Worm (Caenorhabditis elegans): Measurements from ENCODE around the gene picc-1.

Gene picc-1

DNA sequence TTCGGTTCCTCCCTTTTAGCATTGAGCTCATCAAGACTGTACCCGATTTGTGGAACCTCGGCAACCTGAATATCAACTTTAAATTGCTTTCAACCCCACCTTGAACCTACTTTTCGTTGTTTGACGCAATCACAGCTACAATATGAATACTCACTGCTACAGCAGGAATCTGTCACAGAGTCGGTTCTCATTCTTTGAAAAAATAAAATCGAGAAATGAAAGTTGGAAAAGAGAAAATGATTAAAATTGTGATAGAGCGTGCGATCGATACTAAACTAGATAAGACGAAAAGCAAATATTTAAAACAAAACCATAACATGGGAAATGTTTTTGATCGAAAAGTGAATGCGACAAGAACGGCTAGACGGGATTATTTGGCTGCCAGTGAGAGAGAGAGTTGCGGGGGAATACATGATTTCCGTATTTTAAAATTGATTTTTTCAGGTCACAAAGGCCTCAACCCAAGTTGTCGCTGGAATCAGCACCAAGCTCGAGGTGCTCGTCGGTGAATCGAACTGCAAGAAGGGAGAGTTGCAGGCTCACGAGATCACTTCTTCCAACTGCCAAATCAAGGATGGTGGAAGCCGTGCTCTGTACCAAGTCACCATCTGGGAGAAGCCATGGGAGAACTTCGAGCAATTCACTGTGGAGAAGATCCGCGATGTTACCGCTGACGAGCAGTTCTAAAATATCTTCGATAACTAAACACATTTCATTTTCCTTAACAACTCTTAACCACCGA is 26.2 kb downstream of the picc-1 start, which contains the start of gene R01B10.3:
R01B10.3 (minus strand) TSS at position 277 of the 742 bp plus-strand sequence.
- TF ChIP-seq ceh-45 (GFP tag; IDR thresholded peaks at IDR 0.05) (no peak), tbx-7 (tag; optimal IDR thresholded peaks at IDR 0.05) (no peak), elt-2 (tag; optimal IDR thresholded peaks at IDR 0.05) (no peak), K09A11.1 (tag; optimal IDR thresholded peaks at IDR 0.05; ENCODE audit: insufficient read depth) (no peak), fkh-6 (tag; optimal IDR thresholded peaks at IDR 0.05) (no peak), nfya-1 (tag; optimal IDR thresholded peaks at IDR 0.05) (no peak), ceh-22 (tag; optimal IDR thresholded peaks at IDR 0.05) (no peak), pax-1 (tag; optimal IDR thresholded peaks at IDR 0.05) (no peak), syd-9 (tag; optimal IDR thresholded peaks at IDR 0.05) (no peak), mec-3 (tag; optimal IDR thresholded peaks at IDR 0.05; ENCODE audit: borderline replicate concordance) (no peak)

DNA sequence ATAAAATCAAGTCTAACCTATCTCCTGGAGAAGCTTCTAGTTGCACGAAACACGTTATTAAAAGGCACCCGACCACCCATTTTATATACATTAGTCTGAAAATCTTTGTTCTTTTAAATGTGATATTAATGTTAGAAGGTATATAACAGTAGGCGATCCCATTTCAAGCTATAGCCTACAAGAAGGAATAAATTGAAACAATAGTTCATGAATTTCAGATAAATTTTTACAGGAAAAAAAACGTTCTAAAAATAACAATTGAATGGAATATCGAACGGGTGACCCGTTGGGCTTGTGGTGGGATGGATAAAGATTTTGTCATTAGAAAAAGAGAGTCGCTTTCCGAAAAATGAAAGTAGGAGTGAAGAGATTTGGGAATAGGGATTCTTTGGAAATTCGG is 29.0 kb downstream of the picc-1 start, which contains the start of gene pgap-3:
pgap-3 (minus strand) TSS at position 101 of the 400 bp plus-strand sequence.
- TF ChIP-seq ceh-2 (tag; optimal IDR thresholded peaks at IDR 0.05), result no peak
- TF ChIP-seq nhr-11 (tag; optimal IDR thresholded peaks at IDR 0.05), result no peak
- TF ChIP-seq ceh-24 (tag; optimal IDR thresholded peaks at IDR 0.05), result no peak
- no peak for TF ChIP-seq ceh-30 (tag; optimal IDR thresholded peaks at IDR 0.05)
- no peak for TF ChIP-seq ceh-48 (tag; optimal IDR thresholded peaks at IDR 0.05)
- no peak for TF ChIP-seq syd-9 (tag; optimal IDR thresholded peaks at IDR 0.05)
- TF ChIP-seq mec-3 (tag; optimal IDR thresholded peaks at IDR 0.05; ENCODE audit: borderline replicate concordance), result no peak
- TF ChIP-seq lim-6 (tag; optimal IDR thresholded peaks at IDR 0.05), result no peak
- no peak for TF ChIP-seq ceh-31 (tag; optimal IDR thresholded peaks at IDR 0.05)
- TF ChIP-seq zip-5 (tag; optimal IDR thresholded peaks at IDR 0.05), result no peak
- no peak for TF ChIP-seq dmd-4 (tag; optimal IDR thresholded peaks at IDR 0.05; ENCODE audit: borderline replicate concordance)
- TF ChIP-seq fkh-10 (GFP tag; optimal IDR thresholded peaks at IDR 0.05), result no peak
- TF ChIP-seq ahr-1 (tag; optimal IDR thresholded peaks at IDR 0.05), result no peak

DNA sequence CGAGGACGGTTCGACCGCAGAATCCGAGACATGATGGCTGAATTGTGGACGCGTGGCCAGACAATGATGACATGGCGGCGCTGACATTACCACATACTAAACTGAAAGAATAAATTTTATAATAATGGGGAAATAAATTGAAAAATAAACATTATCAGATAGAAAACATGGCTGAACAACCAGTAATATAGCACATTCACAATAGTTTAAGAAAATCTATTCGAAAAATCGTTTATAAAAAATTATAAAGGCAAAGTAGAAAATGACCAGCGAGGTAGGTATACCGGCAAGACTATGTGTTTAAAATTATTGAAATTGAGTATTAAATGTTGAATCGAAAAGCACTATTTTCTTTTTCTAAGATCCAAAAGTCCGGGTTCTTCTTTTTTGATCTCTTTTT is 32.4 kb downstream of the picc-1 start, which contains the start of gene jamp-1:
jamp-1 (minus strand) TSS at position 101 of the 400 bp plus-strand sequence.
- TF ChIP-seq nfya-1 (tag; optimal IDR thresholded peaks at IDR 0.05) (no peak), sox-4 (tag; optimal IDR thresholded peaks at IDR 0.05) (no peak), mec-3 (tag; optimal IDR thresholded peaks at IDR 0.05; ENCODE audit: borderline replicate concordance) (no peak), ceh-22 (tag; optimal IDR thresholded peaks at IDR 0.05) (no peak)

DNA sequence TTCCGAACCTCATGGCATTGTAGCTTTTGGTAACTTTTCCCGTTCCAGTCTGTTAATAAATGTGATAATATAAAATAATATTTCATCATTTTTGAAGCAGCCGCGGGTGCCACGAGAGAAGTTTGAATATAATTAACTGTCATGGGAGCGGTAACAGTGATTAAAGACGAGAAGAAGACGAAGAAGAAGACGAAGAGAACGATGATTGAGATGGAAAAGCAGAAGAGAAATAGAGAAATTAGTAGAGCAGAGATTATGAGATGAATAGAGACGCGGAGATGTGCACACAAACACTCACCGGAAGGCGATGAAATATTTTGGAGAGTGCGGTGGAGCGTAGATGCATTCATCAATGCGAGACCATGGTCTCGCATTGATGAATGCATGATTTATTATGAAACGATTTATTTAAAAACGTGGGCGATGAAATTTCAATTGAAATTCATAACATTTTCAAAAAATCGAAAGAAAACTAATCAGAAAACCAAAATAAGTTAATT is 34.4 kb downstream of the picc-1 start, which contains the start of gene seip-1:
seip-1 (minus strand) TSS at position 51 of the 500 bp plus-strand sequence.
- TF ChIP-seq ceh-48 (tag; optimal IDR thresholded peaks at IDR 0.05), result peak; percentile 40
- TF ChIP-seq sdc-2 (tag; optimal IDR thresholded peaks at IDR 0.05), result no peak
- peak; percentile 39 for TF ChIP-seq elt-2 (tag; optimal IDR thresholded peaks at IDR 0.05)
- no peak for TF ChIP-seq pqm-1 (tag; optimal IDR thresholded peaks at IDR 0.05)
- peak; percentile 44 for TF ChIP-seq ceh-18 (tag; optimal IDR thresholded peaks at IDR 0.05)
- no peak for TF ChIP-seq pag-3 (tag; optimal IDR thresholded peaks at IDR 0.05; ENCODE audit: borderline replicate concordance)
- peak; percentile 67 for TF ChIP-seq dve-1 (tag; optimal IDR thresholded peaks at IDR 0.05)
- TF ChIP-seq tbx-2 (tag; optimal IDR thresholded peaks at IDR 0.05), result peak; percentile 65
- no peak for TF ChIP-seq ceh-9 (tag; optimal IDR thresholded peaks at IDR 0.05)
- no peak for TF ChIP-seq T23F11.4 (GFP tag; optimal IDR thresholded peaks at IDR 0.05)
- no peak for TF ChIP-seq ztf-16 (tag; optimal IDR thresholded peaks at IDR 0.05)
- no peak for TF ChIP-seq pha-4 (tag; optimal IDR thresholded peaks at IDR 0.05)
- TF ChIP-seq mec-3 (tag; optimal IDR thresholded peaks at IDR 0.05; ENCODE audit: borderline replicate concordance), result no peak
- no peak for TF ChIP-seq C38D4.7 (GFP tag; optimal IDR thresholded peaks at IDR 0.05)
- TF ChIP-seq C08G9.2 (tag; optimal IDR thresholded peaks at IDR 0.05), result no peak
- no peak for TF ChIP-seq nhr-232 (tag; optimal IDR thresholded peaks at IDR 0.05)
- no peak for TF ChIP-seq lin-11 (tag; optimal IDR thresholded peaks at IDR 0.05)
- peak; percentile 42 for TF ChIP-seq ceh-30 (tag; optimal IDR thresholded peaks at IDR 0.05)
- no peak for TF ChIP-seq ceh-45 (GFP tag; IDR thresholded peaks at IDR 0.05)
- TF ChIP-seq hlh-15 (tag; optimal IDR thresholded peaks at IDR 0.05), result no peak
- no peak for TF ChIP-seq pha-2 (tag; optimal IDR thresholded peaks at IDR 0.05)
- TF ChIP-seq eyg-1 (tag; optimal IDR thresholded peaks at IDR 0.05), result no peak
- TF ChIP-seq zip-5 (tag; optimal IDR thresholded peaks at IDR 0.05), result no peak
- TF ChIP-seq sox-2 (GFP tag; IDR thresholded peaks at IDR 0.05), result peak; percentile 40; the same call in 1 of the 2 replicates
- peak; percentile 79 for TF ChIP-seq ceh-14 (tag; optimal IDR thresholded peaks at IDR 0.05)
- no peak for TF ChIP-seq ahr-1 (tag; optimal IDR thresholded peaks at IDR 0.05)
- TF ChIP-seq fax-1 (tag; optimal IDR thresholded peaks at IDR 0.05), result no peak
- no peak for TF ChIP-seq lim-6 (tag; optimal IDR thresholded peaks at IDR 0.05)
- TF ChIP-seq ttx-3 (tag; optimal IDR thresholded peaks at IDR 0.05), result no peak
- no peak for TF ChIP-seq ets-4 (tag; optimal IDR thresholded peaks at IDR 0.05)
